Fruit fly (Drosophila melanogaster) Kc167 (cell line): ENCODE data around the gene Cp18.

Experiments used
- psq ChIP-seq: fragments of >200 bp; optimal IDR thresholded peaks from 2 replicates; lab custom pipeline; 2017; ENCODE audit warnings: missing external identifiers
- ttk ChIP-seq: sonication (Bioruptor generic); optimal IDR thresholded peaks from 2 replicates; lab custom pipeline; 2017; ENCODE audit warnings: missing external identifiers

DNA sequence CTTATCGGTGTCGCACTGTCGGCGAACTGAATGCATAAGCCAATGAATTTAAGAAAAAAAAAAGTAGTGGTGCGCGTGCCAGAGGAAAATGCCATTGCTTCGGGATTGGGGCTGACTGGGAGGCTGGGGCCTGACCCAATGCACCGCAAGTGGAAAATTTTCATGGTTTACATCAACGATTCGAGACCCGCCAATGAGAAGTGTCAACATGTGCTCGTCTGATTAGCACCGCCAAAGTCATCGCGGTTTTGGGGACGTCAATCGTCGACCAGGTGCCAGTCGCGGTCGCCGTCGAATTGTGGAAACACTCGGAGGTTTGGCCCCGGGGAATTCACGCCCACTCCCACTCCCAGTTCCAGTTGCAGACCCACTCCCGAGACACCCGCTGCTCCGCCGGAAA is 42.8 kb upstream of the Cp18 start:
- no peak for TF ChIP-seq ttk (lab: Kevin White, UChicago)
- no peak for TF ChIP-seq psq
